Fruit fly (Drosophila melanogaster) whole organism, embryonic: ENCODE measurements around the gene ebd1.

Experiments
- Abd-B ChIP-seq: fragments of 200-800 bp; sonication (Bioruptor generic); optimal IDR thresholded peaks from 2 replicates; lab custom pipeline; 2018; ENCODE audit warnings: missing biosample characterization, mild to moderate bottlenecking, missing genetic modification characterization, moderate library complexity
- Blimp-1 ChIP-seq: fragments of 200-800 bp; sonication (Bioruptor generic); optimal IDR thresholded peaks from 3 replicates; lab custom pipeline; 2018; ENCODE audit warnings: missing biosample characterization, missing genetic modification characterization, mild to moderate bottlenecking, moderate library complexity, missing genetic modification reagents
- CG10209 ChIP-seq: fragments of 200-800 bp; sonication (Bioruptor generic); optimal IDR thresholded peaks from 3 replicates; lab custom pipeline; 2017; ENCODE audit warnings: missing biosample characterization, mild to moderate bottlenecking, missing genetic modification characterization, missing genetic modification reagents
- CG15696 ChIP-seq: fragments of 200-800 bp; sonication (Bioruptor generic); optimal IDR thresholded peaks from 2 replicates; lab custom pipeline; 2019; ENCODE audit warnings: missing biosample characterization, mild to moderate bottlenecking, missing genetic modification characterization, moderate library complexity
- CG16815 ChIP-seq: fragments of 200-800 bp; sonication (Bioruptor generic); optimal IDR thresholded peaks from 3 replicates; lab custom pipeline; 2017; ENCODE audit warnings: missing biosample characterization, mild to moderate bottlenecking, missing genetic modification characterization
- CG17568 ChIP-seq: fragments of 200-800 bp; sonication (Bioruptor generic); optimal IDR thresholded peaks from 2 replicates; lab custom pipeline; 2018; ENCODE audit warnings: missing biosample characterization, mild to moderate bottlenecking, missing genetic modification characterization, moderate library complexity
- CG17612 ChIP-seq: fragments of 200-800 bp; sonication (Bioruptor generic); IDR thresholded peaks from 2 replicates; pipeline ENCODE4 v1.3.6; 2022; ENCODE audit warnings: missing biosample characterization, missing genetic modification characterization
- CG17802 ChIP-seq: fragments of 200-800 bp; sonication (Bioruptor generic); optimal IDR thresholded peaks from 2 replicates; lab custom pipeline; 2018; ENCODE audit warnings: missing biosample characterization, mild to moderate bottlenecking, missing genetic modification characterization, moderate library complexity
- CG31388 ChIP-seq: fragments of 200-800 bp; sonication (Bioruptor generic); optimal IDR thresholded peaks from 2 replicates; lab custom pipeline; 2016; ENCODE audit warnings: missing biosample characterization, missing genetic modification characterization
- CG33557 ChIP-seq: fragments of 200-800 bp; sonication (Bioruptor generic); optimal IDR thresholded peaks from 2 replicates; lab custom pipeline; 2019; ENCODE audit warnings: missing biosample characterization, mild to moderate bottlenecking, missing genetic modification characterization, moderate library complexity
- CG34224 ChIP-seq: fragments of 200-800 bp; sonication (Bioruptor generic); IDR thresholded peaks from 3 replicates; pipeline ENCODE4 v1.3.6; 2022; ENCODE audit warnings: missing biosample characterization, missing genetic modification characterization; ENCODE audit not compliant: partially characterized antibody
- CG3847 ChIP-seq: fragments of 200-800 bp; sonication (Bioruptor generic); IDR thresholded peaks from 2 replicates; pipeline ENCODE4 v1.3.6; 2022; ENCODE audit warnings: missing biosample characterization, missing genetic modification characterization
- CG4424 ChIP-seq: fragments of 200-800 bp; sonication (Bioruptor generic); optimal IDR thresholded peaks from 3 replicates; lab custom pipeline; 2016; ENCODE audit warnings: missing biosample characterization, missing genetic modification characterization
- CG6765 ChIP-seq: fragments of 200-800 bp; sonication (Bioruptor generic); optimal IDR thresholded peaks from 3 replicates; lab custom pipeline; 2017; ENCODE audit warnings: missing biosample characterization, mild to moderate bottlenecking, missing genetic modification characterization
- CG6813 ChIP-seq: fragments of 200-800 bp; sonication (Bioruptor generic); optimal IDR thresholded peaks from 2 replicates; lab custom pipeline; 2017; ENCODE audit warnings: missing biosample characterization, missing genetic modification characterization, mild to moderate bottlenecking, moderate library complexity, missing genetic modification reagents
- CTCF ChIP-seq: fragments of 200-800 bp; sonication (Bioruptor generic); optimal IDR thresholded peaks from 2 replicates; lab custom pipeline; 2017; ENCODE audit warnings: missing biosample characterization, mild to moderate bottlenecking, missing genetic modification characterization, moderate library complexity
- Dfd ChIP-seq, 2 experiments: fragments of >200 bp; optimal IDR thresholded peaks; 2 replicates each; lab custom pipeline; 2017; ENCODE audit warnings: missing biosample characterization in 2 of 2, missing genetic modification characterization in 2 of 2
- Eip74EF ChIP-seq, 2 experiments: fragments of 200-800 bp in 1 of 2; fragments of >200 bp in 1 of 2; sonication (Bioruptor generic) in 1 of 2; optimal IDR thresholded peaks; 2 replicates each; lab custom pipeline; 2017 to 2019; ENCODE audit warnings: missing biosample characterization in 2 of 2, missing genetic modification characterization in 2 of 2, mild to moderate bottlenecking in 1 of 2, moderate library complexity in 1 of 2
- Fer2 ChIP-seq: fragments of 200-800 bp; sonication (Bioruptor generic); optimal IDR thresholded peaks from 2 replicates; lab custom pipeline; 2018; ENCODE audit warnings: missing biosample characterization, mild to moderate bottlenecking, missing genetic modification characterization, moderate library complexity
- Jarid2 ChIP-seq: fragments of 200-800 bp; sonication (Bioruptor generic); optimal IDR thresholded peaks from 3 replicates; lab custom pipeline; 2017; ENCODE audit warnings: mild to moderate bottlenecking, missing biosample characterization, missing genetic modification reagents, missing genetic modification characterization
- MTF-1 ChIP-seq: fragments of 200-800 bp; sonication (Bioruptor generic); optimal IDR thresholded peaks from 2 replicates; lab custom pipeline; 2018; ENCODE audit warnings: missing biosample characterization, mild to moderate bottlenecking, missing genetic modification characterization, borderline replicate concordance
- Nf-YA ChIP-seq: fragments of 200-800 bp; sonication (Bioruptor generic); IDR thresholded peaks from 2 replicates; pipeline ENCODE4 v1.3.6; 2022; ENCODE audit warnings: missing biosample characterization, missing genetic modification characterization
- Oli ChIP-seq: fragments of 200-800 bp; sonication (Bioruptor generic); optimal IDR thresholded peaks from 2 replicates; lab custom pipeline; 2018; ENCODE audit warnings: missing biosample characterization, mild to moderate bottlenecking, missing genetic modification characterization, moderate library complexity
- PHDP ChIP-seq: fragments of 200-800 bp; sonication (Bioruptor generic); optimal IDR thresholded peaks from 3 replicates; lab custom pipeline; 2018; ENCODE audit warnings: missing biosample characterization, mild to moderate bottlenecking, missing genetic modification characterization, moderate library complexity
- Ravus ChIP-seq: fragments of 200-800 bp; sonication (Bioruptor generic); IDR thresholded peaks from 2 replicates; pipeline ENCODE4 v1.3.6; 2022; ENCODE audit warnings: missing biosample characterization, missing genetic modification characterization
- Sry-β ChIP-seq: fragments of 200-800 bp; sonication (Bioruptor generic); optimal IDR thresholded peaks from 2 replicates; lab custom pipeline; 2018; ENCODE audit warnings: missing biosample characterization, mild to moderate bottlenecking, missing genetic modification characterization, moderate library complexity
- Vsx1 ChIP-seq: fragments of 200-800 bp; sonication (Bioruptor generic); optimal IDR thresholded peaks from 2 replicates; lab custom pipeline; 2017; ENCODE audit warnings: missing biosample characterization, mild to moderate bottlenecking, missing genetic modification characterization, missing genetic modification reagents
- br ChIP-seq: fragments of >200 bp; optimal IDR thresholded peaks from 2 replicates; lab custom pipeline; 2017
- cad ChIP-seq: fragments of >200 bp; optimal IDR thresholded peaks from 2 replicates; lab custom pipeline; 2017; ENCODE audit warnings: missing biosample characterization, missing genetic modification characterization
- caup ChIP-seq: fragments of 200-800 bp; sonication (Bioruptor generic); optimal IDR thresholded peaks from 3 replicates; lab custom pipeline; 2017; ENCODE audit warnings: missing biosample characterization, mild to moderate bottlenecking, missing genetic modification characterization, moderate library complexity; ENCODE audit not compliant: severe bottlenecking
- ci ChIP-seq: fragments of 200-800 bp; sonication (Bioruptor generic); IDR thresholded peaks from 3 replicates; pipeline ENCODE4 v1.3.6; 2022; ENCODE audit warnings: missing biosample characterization, missing genetic modification characterization
- grau ChIP-seq: fragments of 200-800 bp; optimal IDR thresholded peaks from 3 replicates; lab custom pipeline; 2019; ENCODE audit warnings: missing biosample characterization, mild to moderate bottlenecking, missing genetic modification characterization, moderate library complexity
- lbe ChIP-seq: fragments of 200-800 bp; sonication (Bioruptor generic); optimal IDR thresholded peaks from 2 replicates; lab custom pipeline; 2016; ENCODE audit warnings: missing biosample characterization, mild to moderate bottlenecking, missing genetic modification characterization
- nom ChIP-seq: fragments of 200-800 bp; sonication (Bioruptor generic); optimal IDR thresholded peaks from 2 replicates; lab custom pipeline; 2017; ENCODE audit warnings: missing biosample characterization, missing genetic modification characterization, mild to moderate bottlenecking, moderate library complexity, missing genetic modification reagents
- pita ChIP-seq: fragments of 200-800 bp; sonication (Bioruptor generic); optimal IDR thresholded peaks from 2 replicates; lab custom pipeline; 2017; ENCODE audit warnings: missing biosample characterization, mild to moderate bottlenecking, missing genetic modification characterization
- row ChIP-seq: fragments of 200-800 bp; sonication (Bioruptor generic); IDR thresholded peaks from 3 replicates; pipeline ENCODE4 v1.3.6; 2022; ENCODE audit warnings: missing biosample characterization, missing genetic modification characterization
- schlank ChIP-seq: fragments of 200-800 bp; sonication (Bioruptor generic); optimal IDR thresholded peaks from 2 replicates; lab custom pipeline; 2018; ENCODE audit warnings: missing biosample characterization, mild to moderate bottlenecking, missing genetic modification characterization
- shn ChIP-seq: fragments of 200-800 bp; sonication (Bioruptor generic); optimal IDR thresholded peaks from 3 replicates; lab custom pipeline; 2016; ENCODE audit warnings: missing biosample characterization, missing genetic modification characterization
- sima ChIP-seq: fragments of 200-800 bp; sonication (Bioruptor generic); optimal IDR thresholded peaks from 2 replicates; lab custom pipeline; 2016; ENCODE audit warnings: missing biosample characterization, missing genetic modification characterization
- slbo ChIP-seq: fragments of 200-800 bp; sonication (Bioruptor generic); IDR thresholded peaks from 2 replicates; pipeline ENCODE4 v1.3.6; 2022; ENCODE audit warnings: missing biosample characterization, missing genetic modification characterization
- sr ChIP-seq: fragments of 200-800 bp; sonication (Bioruptor generic); IDR thresholded peaks from 3 replicates; pipeline ENCODE4 v1.3.6; 2022; ENCODE audit warnings: missing biosample characterization, missing genetic modification characterization
- tap ChIP-seq: fragments of 200-800 bp; optimal IDR thresholded peaks from 3 replicates; lab custom pipeline; 2019; ENCODE audit warnings: missing biosample characterization, mild to moderate bottlenecking, missing genetic modification characterization, moderate library complexity
- twi ChIP-seq: fragments of 200-800 bp; optimal IDR thresholded peaks from 2 replicates; lab custom pipeline; 2019; ENCODE audit warnings: missing biosample characterization, mild to moderate bottlenecking, missing genetic modification characterization, moderate library complexity
- vfl ChIP-seq: fragments of 200-800 bp; sonication (Bioruptor generic); optimal IDR thresholded peaks from 2 replicates; lab custom pipeline; 2016; ENCODE audit warnings: missing biosample characterization, missing genetic modification characterization
- zen2 ChIP-seq: fragments of 200-800 bp; sonication (Bioruptor generic); IDR thresholded peaks from 3 replicates; pipeline ENCODE4 v1.3.6; 2022; ENCODE audit warnings: missing biosample characterization, missing genetic modification characterization; ENCODE audit not compliant: partially characterized antibody

The ebd1 gene

DNA sequence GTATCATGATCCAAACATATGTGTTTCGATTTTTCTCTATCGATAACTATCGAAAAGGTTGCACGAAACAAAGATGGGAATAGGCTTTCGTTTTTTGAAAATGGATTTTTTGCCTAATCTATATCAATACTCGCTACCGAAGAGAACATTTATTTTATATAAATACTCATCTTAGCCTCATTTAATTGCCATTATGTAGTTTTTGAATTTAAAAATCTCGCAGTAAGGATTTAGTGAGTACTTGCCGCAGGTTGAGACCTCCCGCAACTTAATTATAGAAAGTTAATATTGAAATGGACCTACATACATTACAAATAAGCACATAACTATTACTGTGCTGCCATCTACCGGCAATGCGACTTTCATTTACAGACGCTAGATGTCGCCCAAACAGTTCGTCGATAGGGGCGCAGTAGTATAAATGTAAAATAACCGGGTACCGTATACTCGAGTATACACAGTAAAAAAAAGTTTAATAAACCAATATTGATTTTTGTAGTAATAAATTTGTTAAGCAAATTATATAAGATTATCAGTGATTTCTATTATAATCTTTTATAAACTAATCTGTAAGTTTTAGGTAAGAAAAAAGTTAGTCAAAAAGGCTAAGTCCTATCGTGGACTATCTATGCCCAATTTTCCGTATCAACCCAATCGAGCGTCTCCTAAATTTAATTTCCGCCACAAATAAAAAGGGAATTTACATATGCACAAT is 26.6 kb upstream of the ebd1 start, which contains the start of gene CG13896 (continued):
- TF ChIP-seq MTF-1 (GFP tag; lab: Kevin White, UChicago) (peak; percentile 84), CG31388 (GFP tag; lab: Kevin White, UChicago) (peak; percentile 81), CG4424 (GFP tag; lab: Kevin White, UChicago) (peak; percentile 85), CG33557 (peak; percentile 67), vfl (GFP tag; lab: Kevin White, UChicago) (peak; percentile 71), schlank (peak; percentile 60), Vsx1 (GFP tag; lab: Kevin White, UChicago) (peak; percentile 47), CG6813 (GFP tag; lab: Kevin White, UChicago) (peak; percentile 78), sr (0 out of 3 replicates have a peak, but pooled peaks have one; percentile 6), twi (peak; percentile 54), lbe (GFP tag; lab: Kevin White, UChicago) (peak; percentile 73), Abd-B (GFP tag; lab: Kevin White, UChicago) (peak; percentile 77), sima (GFP tag; lab: Kevin White, UChicago) (peak; percentile 73), Sry-β (GFP tag; lab: Kevin White, UChicago) (peak; percentile 2), CG17612 (GFP tag; lab: Robert Waterston, UW) (peak; percentile 34; the same call in 1 of the 2 replicates), caup (GFP tag; lab: Kevin White, UChicago) (peak; percentile 89), br (lab: Kevin White, UChicago) (no peak), cad (GFP tag; lab: Kevin White, UChicago) (no peak), Jarid2 (GFP tag; lab: Kevin White, UChicago) (peak; percentile 54), nom (GFP tag; lab: Kevin White, UChicago) (peak; percentile 55), CG3847 (GFP tag; lab: Robert Waterston, UW) (peak; percentile 73), tap (peak; percentile 61), Dfd (GFP tag; optimal IDR thresholded peaks at IDR 0.05; lab: Kevin White, UChicago) (no peak), zen2 (GFP tag; lab: Robert Waterston, UW) (peak; percentile 52; the same call in 1 of the 3 replicates), row (GFP tag; lab: Robert Waterston, UW) (peak; percentile 64), ci (peak; percentile 93), CG15696 (peak; percentile 86), CG6765 (GFP tag; lab: Kevin White, UChicago) (peak; percentile 70), CG16815 (GFP tag; lab: Kevin White, UChicago) (peak; percentile 85), grau (tag; lab: Kevin White, UChicago) (peak; percentile 87), pita (GFP tag; lab: Kevin White, UChicago) (peak; percentile 61), slbo (GFP tag; lab: Robert Waterston, UW) (peak; percentile 95), CTCF (peak; percentile 100), CG34224 (GFP tag; lab: Robert Waterston, UW) (peak; percentile 46; the same call in 1 of the 3 replicates), Oli (peak; percentile 36), CG17802 (tag; lab: Kevin White, UChicago) (peak; percentile 71), Nf-YA (GFP tag; lab: Robert Waterston, UW) (peak; percentile 67), CG17568 (GFP tag; lab: Kevin White, UChicago) (peak; percentile 40), CG10209 (GFP tag; lab: Kevin White, UChicago) (peak; percentile 89), shn (GFP tag; lab: Kevin White, UChicago) (peak; percentile 87), Ravus (GFP tag; lab: Robert Waterston, UW) (peak; percentile 42), Blimp-1 (GFP tag; lab: Kevin White, UChicago) (peak; percentile 78), Fer2 (tag; lab: Kevin White, UChicago) (peak; percentile 52), Eip74EF (GFP tag; optimal IDR thresholded peaks at IDR 0.05; lab: Kevin White, UChicago) (peak in 1 of 2 experiments; percentile 71), PHDP (tag; lab: Kevin White, UChicago) (peak; percentile 82)
